Fruit fly (Drosophila melanogaster): ENCODE data around the gene CG31668.
A peak's percentile ranks its signal among the peaks of the same experiment; 100 is the strongest.

dm6 chr2L:2181971-2182643 is 23.9 kb downstream of the CG31668 start:
- TF ChIP-seq CG9705 (GFP tag; optimal IDR thresholded peaks at IDR 0.05): no peak
- no peak for TF ChIP-seq Dfd (GFP tag; optimal IDR thresholded peaks at IDR 0.05)
- TF ChIP-seq Vsx2 (GFP tag; optimal IDR thresholded peaks at IDR 0.05; ENCODE audit: partially characterized antibody): no peak
- TF ChIP-seq lola (GFP tag; optimal IDR thresholded peaks at IDR 0.05): no peak
- no peak for TF ChIP-seq dmrt93B (GFP tag; optimal IDR thresholded peaks at IDR 0.05)
- TF ChIP-seq fru (GFP tag; optimal IDR thresholded peaks at IDR 0.05): peak; percentile 59
- TF ChIP-seq brk (GFP tag; optimal IDR thresholded peaks at IDR 0.05): no peak
- no peak for TF ChIP-seq jim (GFP tag; optimal IDR thresholded peaks at IDR 0.05)
- peak; percentile 20 for TF ChIP-seq h (GFP tag; optimal IDR thresholded peaks at IDR 0.05)
- TF ChIP-seq CG32264 (GFP tag; optimal IDR thresholded peaks at IDR 0.05): no peak
- TF ChIP-seq pan (optimal IDR thresholded peaks at IDR 0.05): no peak

All from whole organism, wandering third instar larva.